Fruit fly (Drosophila melanogaster): ENCODE data around the gene Mvb12.

DNA sequence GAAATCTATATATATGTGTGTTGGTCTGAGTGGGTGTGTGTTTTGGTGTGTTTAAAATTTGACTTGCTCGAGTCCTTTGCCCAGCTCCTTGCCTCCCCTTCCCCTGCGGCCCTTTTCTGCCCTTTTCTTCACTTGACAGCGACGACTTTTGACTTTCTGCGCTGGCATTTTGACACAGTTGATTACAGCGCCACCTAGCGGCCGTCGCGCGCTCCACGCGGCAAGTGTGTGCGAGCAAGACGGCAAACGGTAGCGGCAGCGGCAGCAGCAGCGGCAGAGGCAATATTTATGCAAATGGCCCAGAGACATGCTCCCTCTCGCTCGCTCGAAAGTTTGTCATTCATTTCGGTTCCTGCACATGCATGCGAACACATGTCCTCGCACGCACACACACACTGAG is 49.0 kb downstream of the Mvb12 start:
- TF ChIP-seq Sox102F (GFP tag; optimal IDR thresholded peaks at IDR 0.05) (no peak), acj6 (GFP tag; optimal IDR thresholded peaks at IDR 0.05) (no peak), CG6276 (GFP tag; optimal IDR thresholded peaks at IDR 0.05) (no peak), OdsH (GFP tag; optimal IDR thresholded peaks at IDR 0.05) (no peak), eg (GFP tag; IDR thresholded peaks at IDR 0.05) (no peak), CG34406 (GFP tag; optimal IDR thresholded peaks at IDR 0.05) (no peak), Blimp-1 (GFP tag; optimal IDR thresholded peaks at IDR 0.05) (no peak)

All from whole organism, prepupa.